Fruit fly (Drosophila melanogaster) whole organism, pupa: ENCODE measurements around the gene Tailor.

Experiments
- CG10348 ChIP-seq: fragments of 200-800 bp; sonication (Bioruptor generic); IDR thresholded peaks from 2 replicates; pipeline ENCODE4 v1.3.6; 2022; ENCODE audit warnings: missing biosample characterization, missing genetic modification characterization
- CG15710 ChIP-seq: fragments of 200-800 bp; sonication (Bioruptor generic); optimal IDR thresholded peaks from 2 replicates; lab custom pipeline; 2018; ENCODE audit warnings: missing biosample characterization, mild to moderate bottlenecking, missing genetic modification characterization, moderate library complexity
- CG34367 ChIP-seq: fragments of 200-800 bp; sonication (Bioruptor generic); optimal IDR thresholded peaks from 2 replicates; lab custom pipeline; 2018; ENCODE audit warnings: missing biosample characterization, mild to moderate bottlenecking, missing genetic modification characterization
- CG8301 ChIP-seq: fragments of 200-800 bp; sonication (Bioruptor generic); optimal IDR thresholded peaks from 2 replicates; lab custom pipeline; 2018; ENCODE audit warnings: missing biosample characterization, mild to moderate bottlenecking, missing genetic modification characterization
- D1 ChIP-seq: fragments of 200-800 bp; sonication (Bioruptor generic); optimal IDR thresholded peaks from 2 replicates; lab custom pipeline; 2018; ENCODE audit warnings: missing biosample characterization, mild to moderate bottlenecking, missing genetic modification characterization, moderate library complexity
- Pif1B ChIP-seq: fragments of 200-800 bp; sonication (Bioruptor generic); optimal IDR thresholded peaks from 3 replicates; lab custom pipeline; 2016; ENCODE audit warnings: missing biosample characterization, missing genetic modification characterization
- fd96Ca ChIP-seq: fragments of 200-800 bp; sonication (Bioruptor generic); IDR thresholded peaks from 3 replicates; pipeline ENCODE4 v1.3.6; 2022; ENCODE audit warnings: missing biosample characterization, missing genetic modification characterization
- gl ChIP-seq: fragments of 200-800 bp; sonication (Bioruptor generic); optimal IDR thresholded peaks from 2 replicates; lab custom pipeline; 2018; ENCODE audit warnings: missing biosample characterization, mild to moderate bottlenecking, missing genetic modification characterization

DNA sequence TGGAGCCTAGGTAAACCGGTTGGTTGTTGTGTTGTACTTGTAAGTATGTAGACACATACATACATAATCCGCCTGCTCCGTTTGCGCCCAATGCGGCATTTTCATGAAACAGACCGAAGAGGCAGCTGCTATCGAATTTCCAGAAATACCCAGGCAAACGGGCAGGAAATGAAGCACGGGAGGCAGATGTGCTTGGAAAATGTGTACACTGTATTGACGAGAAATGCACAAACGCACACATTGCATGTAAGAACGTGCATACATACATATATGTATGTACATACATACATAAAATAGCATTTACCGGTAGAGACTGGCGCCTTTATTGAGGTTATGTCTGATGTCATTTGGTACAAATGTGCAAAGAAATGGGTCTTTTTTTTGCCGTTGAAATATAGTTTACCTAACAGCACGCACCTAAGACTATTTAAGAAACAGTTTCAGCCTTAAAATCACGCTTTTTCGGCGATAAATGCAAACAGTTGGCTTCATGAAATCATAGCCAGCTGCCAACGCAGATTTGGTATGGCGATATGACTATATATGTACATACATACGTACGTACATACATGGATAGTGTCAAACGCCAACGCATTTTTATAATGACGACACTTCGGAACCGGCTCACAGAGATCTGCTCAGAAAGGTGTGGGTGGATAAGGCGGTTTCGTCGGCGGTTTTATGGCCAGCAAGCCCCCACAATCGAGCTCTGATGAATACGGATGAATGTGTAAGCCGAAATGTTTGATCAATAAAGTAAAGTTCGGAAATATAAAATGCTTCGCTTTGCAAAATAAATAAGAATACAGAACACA lies 3.8 kb upstream of the Tailor start:
- TF ChIP-seq CG34367 (no peak), CG15710 (tag; lab: Kevin White, UChicago) (no peak), gl (tag; lab: Kevin White, UChicago) (no peak), CG10348 (GFP tag; lab: Robert Waterston, UW) (no peak), Pif1B (no peak), fd96Ca (GFP tag; lab: Robert Waterston, UW) (no peak), D1 (tag; lab: Kevin White, UChicago) (no peak), CG8301 (tag; lab: Kevin White, UChicago) (no peak)
